Worm (Caenorhabditis elegans) whole organism, young adult: ENCODE results near the gene frm-3.

Source experiments
- B0261.1 ChIP-seq: sonication (generic microtip); optimal IDR thresholded peaks from 2 replicates; lab custom pipeline; 2016; ENCODE audit warnings: mild to moderate bottlenecking, missing genetic modification characterization, moderate library complexity, missing compliant biosample characterization
- B0336.3 ChIP-seq: fragments of 200-800 bp; sonication (Bioruptor generic); IDR thresholded peaks from 2 replicates; pipeline ENCODE4 v1.3.6; 2022; ENCODE audit warnings: missing genetic modification characterization, missing compliant biosample characterization
- C17E4.6 ChIP-seq: fragments of 200-800 bp; sonication (Bioruptor generic); IDR thresholded peaks from 2 replicates; pipeline ENCODE4 v1.3.6; 2022; ENCODE audit warnings: missing genetic modification reagents, missing genetic modification characterization, missing compliant biosample characterization
- D2030.7 ChIP-seq: fragments of 200-800 bp; sonication (Bioruptor generic); IDR thresholded peaks from 2 replicates; pipeline ENCODE4 v1.3.6; 2022; ENCODE audit warnings: missing genetic modification reagents, missing genetic modification characterization, missing compliant biosample characterization
- F23B12.7 ChIP-seq: sonication (generic microtip); optimal IDR thresholded peaks from 2 replicates; lab custom pipeline; 2017; ENCODE audit warnings: missing genetic modification characterization, mild to moderate bottlenecking, missing compliant biosample characterization, antibody characterized with exemption, moderate library complexity; ENCODE audit not compliant: insufficient read depth
- F33H1.4 ChIP-seq: fragments of 200-800 bp; sonication (Bioruptor generic); IDR thresholded peaks from 2 replicates; pipeline ENCODE4 v1.3.6; 2022; ENCODE audit warnings: missing genetic modification reagents, missing genetic modification characterization, missing compliant biosample characterization
- K11D2.4 ChIP-seq: fragments of 200-800 bp; sonication (Bioruptor generic); IDR thresholded peaks from 2 replicates; pipeline ENCODE4 v1.3.6; 2022; ENCODE audit warnings: missing genetic modification reagents, missing genetic modification characterization, missing compliant biosample characterization
- atf-7 ChIP-seq: sonication (generic microtip); optimal IDR thresholded peaks from 2 replicates; lab custom pipeline; 2017; ENCODE audit warnings: mild to moderate bottlenecking, missing genetic modification characterization, missing compliant biosample characterization
- athp-1 ChIP-seq: sonication (generic microtip); optimal IDR thresholded peaks from 2 replicates; lab custom pipeline; 2017; ENCODE audit warnings: mild to moderate bottlenecking, missing genetic modification characterization, missing compliant biosample characterization
- attf-6 ChIP-seq: fragments of 200-800 bp; sonication (Bioruptor generic); IDR thresholded peaks from 2 replicates; pipeline ENCODE4 v1.3.6; 2022; ENCODE audit warnings: missing genetic modification reagents, missing genetic modification characterization, missing compliant biosample characterization
- bed-2 ChIP-seq: fragments of 200-800 bp; sonication (Bioruptor generic); IDR thresholded peaks from 2 replicates; pipeline ENCODE4 v1.3.6; 2022; ENCODE audit warnings: missing genetic modification reagents, missing genetic modification characterization, missing compliant biosample characterization
- cebp-1 ChIP-seq, 2 experiments: fragments of 200-800 bp in 1 of 2; sonication (Bioruptor generic) in 1 of 2; sonication (generic microtip) in 1 of 2; IDR thresholded peaks in 1 of 2; optimal IDR thresholded peaks in 1 of 2; 2 replicates each; pipeline versions ENCODE4 v1.3.6 to Lab custom; 2017 to 2022; ENCODE audit warnings: missing compliant biosample characterization in 2 of 2, missing genetic modification characterization in 2 of 2, mild to moderate bottlenecking in 1 of 2, missing genetic modification reagents in 1 of 2, moderate library complexity in 1 of 2
- ceh-27 ChIP-seq: fragments of 200-800 bp; sonication (Bioruptor generic); optimal IDR thresholded peaks from 2 replicates; lab custom pipeline; 2018; ENCODE audit warnings: mild to moderate bottlenecking, missing genetic modification characterization, moderate library complexity, missing compliant biosample characterization
- ceh-79 ChIP-seq: sonication (generic microtip); optimal IDR thresholded peaks from 2 replicates; lab custom pipeline; 2017; ENCODE audit warnings: mild to moderate bottlenecking, missing genetic modification characterization, missing compliant biosample characterization
- ets-4 ChIP-seq: fragments of 200-800 bp; sonication (Bioruptor generic); optimal IDR thresholded peaks from 2 replicates; lab custom pipeline; 2018; ENCODE audit warnings: mild to moderate bottlenecking, missing genetic modification characterization, missing compliant biosample characterization
- gei-17 ChIP-seq: fragments of 200-800 bp; sonication (Bioruptor generic); optimal IDR thresholded peaks from 2 replicates; lab custom pipeline; 2018; ENCODE audit warnings: mild to moderate bottlenecking, missing genetic modification characterization, missing compliant biosample characterization
- him-1 ChIP-seq: sonication (generic microtip); optimal IDR thresholded peaks from 2 replicates; lab custom pipeline; 2016; ENCODE audit warnings: missing genotype, missing genetic modification reagents, missing genetic modification characterization, missing compliant biosample characterization
- hmg-20 ChIP-seq: fragments of 200-800 bp; sonication (Bioruptor generic); IDR thresholded peaks from 2 replicates; pipeline ENCODE4 v1.3.6; 2022; ENCODE audit warnings: missing genetic modification reagents, missing genetic modification characterization, missing compliant biosample characterization
- hrde-1 ChIP-seq: sonication (generic microtip); optimal IDR thresholded peaks from 2 replicates; lab custom pipeline; 2016; ENCODE audit warnings: missing genetic modification characterization, mild to moderate bottlenecking, missing compliant biosample characterization, moderate library complexity, missing genotype, missing genetic modification reagents, borderline replicate concordance
- hsf-1 ChIP-seq: fragments of 200-800 bp; sonication (Bioruptor generic); IDR thresholded peaks from 2 replicates; pipeline ENCODE4 v1.3.6; 2022; ENCODE audit warnings: missing genetic modification reagents, missing genetic modification characterization, missing compliant biosample characterization
- let-526 ChIP-seq: fragments of 200-800 bp; sonication (Bioruptor generic); IDR thresholded peaks from 2 replicates; pipeline ENCODE4 v1.3.6; 2022; ENCODE audit warnings: missing genetic modification reagents, missing genetic modification characterization, missing compliant biosample characterization
- lin-54 ChIP-seq: fragments of 200-800 bp; sonication (Bioruptor generic); optimal IDR thresholded peaks from 2 replicates; lab custom pipeline; 2018; ENCODE audit warnings: mild to moderate bottlenecking, missing genetic modification characterization, missing compliant biosample characterization
- madf-10 ChIP-seq: sonication (generic microtip); optimal IDR thresholded peaks from 2 replicates; lab custom pipeline; 2016; ENCODE audit warnings: mild to moderate bottlenecking, missing genetic modification characterization, missing compliant biosample characterization
- mcd-1 ChIP-seq: fragments of 200-800 bp; sonication (Bioruptor generic); IDR thresholded peaks from 2 replicates; pipeline ENCODE4 v1.3.6; 2022; ENCODE audit warnings: missing genetic modification reagents, missing genetic modification characterization, missing compliant biosample characterization
- nfya-2 ChIP-seq: fragments of 200-800 bp; sonication (Bioruptor generic); IDR thresholded peaks from 2 replicates; pipeline ENCODE4 v1.3.6; 2022; ENCODE audit warnings: missing genetic modification reagents, missing genetic modification characterization, missing compliant biosample characterization
- nhr-179 ChIP-seq: sonication (generic microtip); optimal IDR thresholded peaks from 2 replicates; lab custom pipeline; 2016; ENCODE audit warnings: mild to moderate bottlenecking, missing genetic modification characterization, missing compliant biosample characterization
- nhr-90 ChIP-seq: sonication (generic microtip); optimal IDR thresholded peaks from 2 replicates; lab custom pipeline; 2016; ENCODE audit warnings: missing genotype, mild to moderate bottlenecking, missing genetic modification characterization, missing compliant biosample characterization
- pha-4 ChIP-seq: fragments of 150-350 bp; sonication (generic microtip); optimal IDR thresholded peaks from 2 replicates; lab custom pipeline; 2014; ENCODE audit warnings: missing biosample characterization, missing genetic modification reagents, missing genetic modification characterization
- rpc-1 ChIP-seq, 2 experiments: fragments of 150-350 bp in 1 of 2; sonication (generic microtip) in 1 of 2; optimal IDR thresholded peaks; 2 replicates each; lab custom pipeline; 2014 to 2018; ENCODE audit warnings: missing biosample characterization in 1 of 2, missing genetic modification characterization in 1 of 2, missing genetic modification reagents in 1 of 2, missing genotype in 1 of 2
- sdz-38 ChIP-seq: sonication (generic microtip); optimal IDR thresholded peaks from 2 replicates; lab custom pipeline; 2016; ENCODE audit warnings: missing genotype, missing genetic modification characterization, missing compliant biosample characterization
- sea-2 ChIP-seq: fragments of 200-800 bp; sonication (Bioruptor generic); IDR thresholded peaks from 2 replicates; pipeline ENCODE4 v1.3.6; 2022; ENCODE audit warnings: missing genetic modification characterization, missing compliant biosample characterization
- snpc-1.1 ChIP-seq: sonication (generic microtip); optimal IDR thresholded peaks from 2 replicates; lab custom pipeline; 2017; ENCODE audit warnings: missing genetic modification characterization, mild to moderate bottlenecking, missing compliant biosample characterization, antibody characterized with exemption, moderate library complexity, missing genotype, missing genetic modification reagents; ENCODE audit not compliant: insufficient read depth
- somi-1 ChIP-seq: fragments of 200-800 bp; sonication (Bioruptor generic); optimal IDR thresholded peaks from 2 replicates; lab custom pipeline; 2018; ENCODE audit warnings: mild to moderate bottlenecking, missing genetic modification characterization, missing compliant biosample characterization
- unc-62 ChIP-seq: fragments of 150-350 bp; optimal IDR thresholded peaks from 2 replicates; lab custom pipeline; 2014; ENCODE audit warnings: missing biosample characterization, missing genetic modification reagents, missing genetic modification characterization
- ztf-22 ChIP-seq: fragments of 200-800 bp; sonication (Bioruptor generic); optimal IDR thresholded peaks from 2 replicates; lab custom pipeline; 2018; ENCODE audit warnings: mild to moderate bottlenecking, missing genetic modification characterization, moderate library complexity, missing compliant biosample characterization
- ztf-26 ChIP-seq: sonication (generic microtip); optimal IDR thresholded peaks from 2 replicates; lab custom pipeline; 2017; ENCODE audit warnings: missing genetic modification characterization, missing compliant biosample characterization

Gene frm-3

ce11 chrX:11590545-11590944 lies 18.2 kb downstream of the frm-3 start:
- no peak for TF ChIP-seq unc-62
- no peak for TF ChIP-seq F23B12.7 (tag; lab: Kevin White, UChicago)
- TF ChIP-seq B0336.3 (GFP tag; lab: Robert Waterston, UW) = no peak
- no peak for TF ChIP-seq bed-2 (GFP tag; lab: Robert Waterston, UW)
- TF ChIP-seq cebp-1 (GFP tag; IDR thresholded peaks at IDR 0.05; lab: Robert Waterston, UW) = no peak
- no peak for TF ChIP-seq cebp-1 (tag; optimal IDR thresholded peaks at IDR 0.05; lab: Kevin White, UChicago)
- TF ChIP-seq pha-4 (tag; lab: Kevin White, UChicago) = no peak
- no peak for TF ChIP-seq rpc-1 (optimal IDR thresholded peaks at IDR 0.05; lab: Kevin White, UChicago)
- no peak for TF ChIP-seq rpc-1 (tag; optimal IDR thresholded peaks at IDR 0.05; lab: Kevin White, UChicago)
- TF ChIP-seq sdz-38 = no peak

ce11 chrX:11591620-11592019 lies 19.3 kb downstream of the frm-3 start, which contains the start of gene F52D10.2:
Gene F52D10.2, minus strand, starts transcription at chrX:11591720.
- TF ChIP-seq athp-1 (tag; lab: Kevin White, UChicago) (no peak), attf-6 (no peak), ztf-26 (no peak), madf-10 (tag; lab: Kevin White, UChicago) (no peak), nhr-179 (no peak), gei-17 (GFP tag; lab: Kevin White, UChicago) (no peak), nhr-90 (no peak), ztf-22 (GFP tag; lab: Kevin White, UChicago) (no peak), him-1 (tag; lab: Kevin White, UChicago) (no peak), ets-4 (no peak), sea-2 (no peak), nfya-2 (GFP tag; lab: Robert Waterston, UW) (no peak), snpc-1.1 (tag; lab: Kevin White, UChicago) (no peak), atf-7 (tag; lab: Kevin White, UChicago) (no peak), ceh-79 (tag; lab: Kevin White, UChicago) (no peak), let-526 (GFP tag; lab: Robert Waterston, UW) (no peak), F23B12.7 (tag; lab: Kevin White, UChicago) (no peak), mcd-1 (GFP tag; lab: Robert Waterston, UW) (no peak)

ce11 chrX:11592539-11592938 lies 20.2 kb downstream of the frm-3 start:
- TF ChIP-seq hrde-1 (tag; lab: Kevin White, UChicago) (no peak), ceh-27 (GFP tag; lab: Kevin White, UChicago) (no peak), hsf-1 (no peak), madf-10 (tag; lab: Kevin White, UChicago) (no peak), F23B12.7 (tag; lab: Kevin White, UChicago) (no peak), K11D2.4 (GFP tag; lab: Robert Waterston, UW) (no peak), F33H1.4 (GFP tag; lab: Robert Waterston, UW) (no peak), C17E4.6 (GFP tag; lab: Robert Waterston, UW) (no peak), B0261.1 (tag; lab: Kevin White, UChicago) (no peak), hmg-20 (GFP tag; lab: Robert Waterston, UW) (no peak)
- TF ChIP-seq, all 124 proteins: peak for 0

ce11 chrX:11596876-11597275 lies 24.6 kb downstream of the frm-3 start:
- TF ChIP-seq somi-1 (GFP tag; lab: Kevin White, UChicago) (no peak), D2030.7 (GFP tag; lab: Robert Waterston, UW) (no peak), lin-54 (GFP tag; lab: Kevin White, UChicago) (no peak), nhr-90 (no peak)
